Worm (Caenorhabditis elegans): ENCODE data around the gene unc-17.
A peak's percentile ranks its signal among the peaks of the same experiment; 100 is the strongest.

unc-17 gene

ce11 chrIV:3579477-3579975, 45.0 kb downstream of the unc-17 start, which contains the start of gene Y37E11B.1 (continued):
- TF ChIP-seq ceh-88 (GFP tag; IDR thresholded peaks at IDR 0.05) (no peak), lin-14 (GFP tag; optimal IDR thresholded peaks at IDR 0.05) (no peak), fkh-10 (GFP tag; optimal IDR thresholded peaks at IDR 0.05) (no peak), irx-1 (tag; optimal IDR thresholded peaks at IDR 0.05) (no peak), nhr-71 (tag; optimal IDR thresholded peaks at IDR 0.05) (peak; percentile 19), lin-39 (tag; optimal IDR thresholded peaks at IDR 0.05) (no peak), ets-5 (GFP tag; IDR thresholded peaks at IDR 0.05) (no peak), aly-2 (tag; optimal IDR thresholded peaks at IDR 0.05) (no peak)

ce11 chrIV:3578667-3579066, 45.8 kb downstream of the unc-17 start:
- TF ChIP-seq nhr-85 (tag) (peak; percentile 63), fkh-8 (tag; optimal IDR thresholded peaks at IDR 0.05) (no peak)

ce11 chrIV:3578155-3578554, 46.3 kb downstream of the unc-17 start, which contains the start of gene Y37E11B.2:
Y37E11B.2 (plus strand) TSS chrIV:3578455.
- TF ChIP-seq ztf-11 (tag; optimal IDR thresholded peaks at IDR 0.05) (no peak), lin-14 (GFP tag; optimal IDR thresholded peaks at IDR 0.05) (no peak), elt-3 (tag; optimal IDR thresholded peaks at IDR 0.05) (no peak), nhr-237 (tag; optimal IDR thresholded peaks at IDR 0.05) (no peak), fos-1 (tag; optimal IDR thresholded peaks at IDR 0.05) (no peak), lin-13 (GFP tag; optimal IDR thresholded peaks at IDR 0.05) (no peak)

- TF ChIP-seq ceh-88 (GFP tag; IDR thresholded peaks at IDR 0.05) (no peak), mab-9 (GFP tag; IDR thresholded peaks at IDR 0.05) (no peak), vab-15 (tag; optimal IDR thresholded peaks at IDR 0.05) (no peak), tbx-2 (tag; optimal IDR thresholded peaks at IDR 0.05) (no peak), alr-1 (tag; optimal IDR thresholded peaks at IDR 0.05; ENCODE audit: borderline replicate concordance) (no peak)
Measured at ce11 chrIV:3570612-3571011, 53.9 kb downstream of the unc-17 start.

- no peak for TF ChIP-seq xbp-1 (tag; optimal IDR thresholded peaks at IDR 0.05)
- TF ChIP-seq snpc-4 (tag; optimal IDR thresholded peaks at IDR 0.05) = peak; percentile 55
Measured at ce11 chrIV:3568608-3569007, 55.9 kb downstream of the unc-17 start, which contains the start of gene otpl-1. otpl-1 (plus strand) TSS chrIV:3568979.
